Fruit fly (Drosophila melanogaster) whole organism, prepupa: ENCODE data around the gene Nak.

Experiments used
- Blimp-1 ChIP-seq: fragments of 200-800 bp; sonication (Bioruptor generic); optimal IDR thresholded peaks from 3 replicates; lab custom pipeline; 2017; ENCODE audit warnings: missing biosample characterization, missing genetic modification characterization, mild to moderate bottlenecking, moderate library complexity, missing genetic modification reagents
- CG15336 ChIP-seq: fragments of 200-800 bp; sonication (Bioruptor generic); IDR thresholded peaks from 2 replicates; pipeline ENCODE4 v1.3.6; 2022; ENCODE audit warnings: missing biosample characterization, missing genetic modification characterization
- CG32006 ChIP-seq: fragments of 200-800 bp; sonication (Bioruptor generic); optimal IDR thresholded peaks from 3 replicates; lab custom pipeline; 2017; ENCODE audit warnings: missing biosample characterization, mild to moderate bottlenecking, missing genetic modification characterization
- CG6854 ChIP-seq: fragments of 200-800 bp; sonication (Bioruptor generic); optimal IDR thresholded peaks from 2 replicates; lab custom pipeline; 2017; ENCODE audit warnings: missing biosample characterization, mild to moderate bottlenecking, missing genetic modification characterization
- Eip75B ChIP-seq: fragments of 200-800 bp; sonication (Bioruptor generic); optimal IDR thresholded peaks from 3 replicates; lab custom pipeline; 2016; ENCODE audit warnings: missing biosample characterization, missing genetic modification characterization
- Hr38 ChIP-seq: sonication (Bioruptor generic); optimal IDR thresholded peaks from 2 replicates; lab custom pipeline; 2016; ENCODE audit warnings: missing biosample characterization, missing genetic modification characterization
- acj6 ChIP-seq: fragments of 200-800 bp; sonication (Bioruptor generic); optimal IDR thresholded peaks from 3 replicates; lab custom pipeline; 2016; ENCODE audit warnings: missing biosample characterization, missing genetic modification characterization
- dsx ChIP-seq: fragments of 200-800 bp; optimal IDR thresholded peaks from 3 replicates; lab custom pipeline; 2019; ENCODE audit warnings: missing biosample characterization, mild to moderate bottlenecking, missing genetic modification characterization, moderate library complexity; ENCODE audit not compliant: poor library complexity, severe bottlenecking
- net ChIP-seq: fragments of 200-800 bp; sonication (Bioruptor generic); optimal IDR thresholded peaks from 3 replicates; lab custom pipeline; 2016; ENCODE audit warnings: missing biosample characterization, missing genetic modification characterization
- pdm3 ChIP-seq: fragments of 200-800 bp; sonication (Bioruptor generic); optimal IDR thresholded peaks from 3 replicates; lab custom pipeline; 2016; ENCODE audit warnings: missing biosample characterization, missing genetic modification characterization

- TF ChIP-seq CG15336 (GFP tag; lab: Robert Waterston, UW) (peak; percentile 87), Blimp-1 (GFP tag; lab: Kevin White, UChicago) (peak; percentile 67), CG32006 (GFP tag; lab: Kevin White, UChicago) (peak; percentile 80), Hr38 (GFP tag; lab: Kevin White, UChicago) (no peak), CG6854 (GFP tag; lab: Kevin White, UChicago) (peak; percentile 79), Eip75B (peak; percentile 71), net (GFP tag; lab: Kevin White, UChicago) (peak; percentile 80), acj6 (GFP tag; lab: Kevin White, UChicago) (peak; percentile 84), pdm3 (GFP tag; lab: Kevin White, UChicago) (no peak), dsx (GFP tag; lab: Kevin White, UChicago) (peak; percentile 93)
Observed at dm6 chr2L:18957142-18957674, 11.3 kb downstream of the Nak start, which contains the start of gene Bhmt.
